Fruit fly (Drosophila melanogaster) whole organism, embryonic: ENCODE results near the gene CG34292.

Experiments
- BEAF-32 ChIP-seq: fragments of 200-800 bp; sonication (Bioruptor generic); optimal IDR thresholded peaks from 3 replicates; lab custom pipeline; 2017; ENCODE audit warnings: missing biosample characterization, missing genetic modification characterization, mild to moderate bottlenecking, moderate library complexity, missing genetic modification reagents
- Bgb ChIP-seq: fragments of 200-800 bp; sonication (Bioruptor generic); IDR thresholded peaks from 2 replicates; pipeline ENCODE4 v1.3.6; 2022; ENCODE audit warnings: missing biosample characterization, missing genetic modification characterization; ENCODE audit not compliant: partially characterized antibody
- CG10274 ChIP-seq: fragments of 200-800 bp; sonication (Bioruptor generic); optimal IDR thresholded peaks from 3 replicates; lab custom pipeline; 2017; ENCODE audit warnings: missing biosample characterization, mild to moderate bottlenecking, missing genetic modification characterization
- CG11695 ChIP-seq: fragments of 200-800 bp; sonication (Bioruptor generic); IDR thresholded peaks from 3 replicates; pipeline ENCODE4 v1.3.6; 2022; ENCODE audit warnings: missing biosample characterization, missing genetic modification characterization
- CG11696 ChIP-seq: fragments of 200-800 bp; sonication (Bioruptor generic); IDR thresholded peaks from 2 replicates; pipeline ENCODE4 v1.3.6; 2022; ENCODE audit warnings: missing biosample characterization, missing genetic modification characterization
- CG14667 ChIP-seq: fragments of 200-800 bp; sonication (Bioruptor generic); IDR thresholded peaks from 2 replicates; pipeline ENCODE4 v1.3.6; 2022; ENCODE audit warnings: missing biosample characterization, missing genetic modification characterization
- CG1832 ChIP-seq: fragments of 200-800 bp; sonication (Bioruptor generic); optimal IDR thresholded peaks from 2 replicates; lab custom pipeline; 2017; ENCODE audit warnings: missing biosample characterization, mild to moderate bottlenecking, missing genetic modification characterization, inconsistent platforms
- CG3065 ChIP-seq: fragments of 200-800 bp; sonication (Bioruptor generic); optimal IDR thresholded peaks from 2 replicates; lab custom pipeline; 2016; ENCODE audit warnings: missing biosample characterization, missing genetic modification characterization
- CG31365 ChIP-seq: fragments of 200-800 bp; sonication (Bioruptor generic); optimal IDR thresholded peaks from 2 replicates; lab custom pipeline; 2018; ENCODE audit warnings: missing biosample characterization, mild to moderate bottlenecking, missing genetic modification characterization
- CG32532 ChIP-seq: fragments of 200-800 bp; sonication (Bioruptor generic); IDR thresholded peaks from 2 replicates; pipeline ENCODE4 v1.3.6; 2022; ENCODE audit warnings: missing biosample characterization, missing genetic modification characterization
- CG32772 ChIP-seq: fragments of 200-800 bp; sonication (Bioruptor generic); IDR thresholded peaks from 2 replicates; pipeline ENCODE4 v1.3.6; 2022; ENCODE audit warnings: missing biosample characterization, missing genetic modification characterization
- CG6654 ChIP-seq: fragments of 200-800 bp; sonication (Bioruptor generic); optimal IDR thresholded peaks from 2 replicates; lab custom pipeline; 2017; ENCODE audit warnings: missing biosample characterization, mild to moderate bottlenecking, missing genetic modification characterization
- CG6765 ChIP-seq: fragments of 200-800 bp; sonication (Bioruptor generic); optimal IDR thresholded peaks from 3 replicates; lab custom pipeline; 2017; ENCODE audit warnings: missing biosample characterization, mild to moderate bottlenecking, missing genetic modification characterization
- CG7786 ChIP-seq: fragments of 200-800 bp; sonication (Bioruptor generic); optimal IDR thresholded peaks from 2 replicates; lab custom pipeline; 2016; ENCODE audit warnings: missing biosample characterization, missing genetic modification characterization
- CG8388 ChIP-seq: fragments of 200-800 bp; sonication (Bioruptor generic); optimal IDR thresholded peaks from 2 replicates; lab custom pipeline; 2019; ENCODE audit warnings: missing biosample characterization, mild to moderate bottlenecking, missing genetic modification characterization, moderate library complexity
- CG9727 ChIP-seq: fragments of 200-800 bp; sonication (Bioruptor generic); optimal IDR thresholded peaks from 3 replicates; lab custom pipeline; 2017; ENCODE audit warnings: missing biosample characterization, mild to moderate bottlenecking, missing genetic modification characterization
- CG9797 ChIP-seq: fragments of 200-800 bp; sonication (Bioruptor generic); optimal IDR thresholded peaks from 3 replicates; lab custom pipeline; 2018; ENCODE audit warnings: missing biosample characterization, mild to moderate bottlenecking, missing genetic modification characterization
- CG9817 ChIP-seq: fragments of 200-800 bp; sonication (Bioruptor generic); optimal IDR thresholded peaks from 2 replicates; lab custom pipeline; 2018; ENCODE audit warnings: missing biosample characterization, mild to moderate bottlenecking, missing genetic modification characterization, moderate library complexity
- D19B ChIP-seq: fragments of 200-800 bp; sonication (Bioruptor generic); optimal IDR thresholded peaks from 2 replicates; lab custom pipeline; 2017; ENCODE audit warnings: missing biosample characterization, mild to moderate bottlenecking, missing genetic modification characterization
- Elba2 ChIP-seq: fragments of 200-800 bp; sonication (Bioruptor generic); optimal IDR thresholded peaks from 3 replicates; lab custom pipeline; 2016; ENCODE audit warnings: missing biosample characterization, missing genetic modification characterization
- Ets97D ChIP-seq: fragments of 200-800 bp; sonication (Bioruptor generic); optimal IDR thresholded peaks from 3 replicates; lab custom pipeline; 2016; ENCODE audit warnings: missing biosample characterization, missing genetic modification characterization
- Fer2 ChIP-seq: fragments of 200-800 bp; sonication (Bioruptor generic); optimal IDR thresholded peaks from 2 replicates; lab custom pipeline; 2018; ENCODE audit warnings: missing biosample characterization, mild to moderate bottlenecking, missing genetic modification characterization, moderate library complexity
- HLH4C ChIP-seq: fragments of 200-800 bp; sonication (Bioruptor generic); IDR thresholded peaks from 3 replicates; pipeline ENCODE4 v1.3.6; 2022; ENCODE audit warnings: missing biosample characterization, missing genetic modification characterization; ENCODE audit not compliant: partially characterized antibody
- HmgZ ChIP-seq: fragments of 200-800 bp; sonication (Bioruptor generic); optimal IDR thresholded peaks from 2 replicates; lab custom pipeline; 2018; ENCODE audit warnings: missing biosample characterization, mild to moderate bottlenecking, missing genetic modification characterization
- Hmx ChIP-seq: fragments of 200-800 bp; sonication (Bioruptor generic); optimal IDR thresholded peaks from 2 replicates; lab custom pipeline; 2016; ENCODE audit warnings: missing biosample characterization, missing genetic modification characterization
- Mad ChIP-seq: fragments of 200-800 bp; sonication (Bioruptor generic); optimal IDR thresholded peaks from 2 replicates; lab custom pipeline; 2016; ENCODE audit warnings: missing biosample characterization, missing genetic modification characterization
- Nf-YB ChIP-seq: fragments of 200-800 bp; sonication (Bioruptor generic); optimal IDR thresholded peaks from 3 replicates; lab custom pipeline; 2019; ENCODE audit warnings: missing biosample characterization, mild to moderate bottlenecking, missing genetic modification characterization, moderate library complexity
- Pdp1 ChIP-seq, 2 experiments: fragments of 200-800 bp; sonication (Bioruptor generic); optimal IDR thresholded peaks; 3 replicates each; lab custom pipeline; 2016; ENCODE audit warnings: missing biosample characterization in 2 of 2, missing genetic modification characterization in 2 of 2, mild to moderate bottlenecking in 1 of 2, moderate library complexity in 1 of 2
- Sry-β ChIP-seq: fragments of 200-800 bp; sonication (Bioruptor generic); optimal IDR thresholded peaks from 2 replicates; lab custom pipeline; 2018; ENCODE audit warnings: missing biosample characterization, mild to moderate bottlenecking, missing genetic modification characterization, moderate library complexity
- ac ChIP-seq: fragments of 200-800 bp; sonication (Bioruptor generic); optimal IDR thresholded peaks from 3 replicates; lab custom pipeline; 2017; ENCODE audit warnings: missing biosample characterization, mild to moderate bottlenecking, missing genetic modification characterization
- bab2 ChIP-seq: fragments of 200-800 bp; sonication (Bioruptor generic); optimal IDR thresholded peaks from 2 replicates; lab custom pipeline; 2016; ENCODE audit warnings: missing biosample characterization, missing genetic modification characterization
- cas ChIP-seq: fragments of 200-800 bp; sonication (Bioruptor generic); IDR thresholded peaks from 2 replicates; pipeline ENCODE4 v1.3.6; 2022; ENCODE audit warnings: missing biosample characterization, missing genetic modification characterization
- croc ChIP-seq: fragments of 200-800 bp; sonication (Bioruptor generic); conservative IDR thresholded peaks from 3 replicates; pipeline ENCODE4 v1.3.6; 2022; ENCODE audit warnings: missing biosample characterization, missing genetic modification characterization
- dpn ChIP-seq, 2 experiments: fragments of 200-800 bp; sonication (Bioruptor generic); optimal IDR thresholded peaks; 3 replicates each; lab custom pipeline; 2016; ENCODE audit warnings: missing biosample characterization in 2 of 2, missing genetic modification characterization in 2 of 2
- ewg ChIP-seq: fragments of 200-800 bp; sonication (Bioruptor generic); optimal IDR thresholded peaks from 3 replicates; lab custom pipeline; 2017; ENCODE audit warnings: mild to moderate bottlenecking, missing biosample characterization, missing genetic modification reagents, missing genetic modification characterization
- fd96Cb ChIP-seq: fragments of 200-800 bp; sonication (Bioruptor generic); optimal IDR thresholded peaks from 2 replicates; lab custom pipeline; 2018; ENCODE audit warnings: missing biosample characterization, mild to moderate bottlenecking, missing genetic modification characterization, moderate library complexity
- gcm2 ChIP-seq: fragments of 200-800 bp; sonication (Bioruptor generic); optimal IDR thresholded peaks from 2 replicates; lab custom pipeline; 2016; ENCODE audit warnings: missing biosample characterization, missing genetic modification characterization
- jing ChIP-seq: fragments of 200-800 bp; sonication (Bioruptor generic); optimal IDR thresholded peaks from 2 replicates; lab custom pipeline; 2018; ENCODE audit warnings: missing biosample characterization, mild to moderate bottlenecking, missing genetic modification characterization
- knrl ChIP-seq: fragments of 200-800 bp; sonication (Bioruptor generic); IDR thresholded peaks from 3 replicates; pipeline ENCODE4 v1.3.6; 2022; ENCODE audit warnings: missing biosample characterization, missing genetic modification characterization; ENCODE audit not compliant: partially characterized antibody
- lbe ChIP-seq: fragments of 200-800 bp; sonication (Bioruptor generic); optimal IDR thresholded peaks from 2 replicates; lab custom pipeline; 2016; ENCODE audit warnings: missing biosample characterization, mild to moderate bottlenecking, missing genetic modification characterization
- lilli ChIP-seq: fragments of 200-800 bp; sonication (Bioruptor generic); optimal IDR thresholded peaks from 3 replicates; lab custom pipeline; 2016; ENCODE audit warnings: missing biosample characterization, missing genetic modification characterization
- pho ChIP-seq: fragments of 200-800 bp; sonication (Bioruptor generic); optimal IDR thresholded peaks from 2 replicates; lab custom pipeline; 2016; ENCODE audit warnings: missing biosample characterization, missing genetic modification characterization
- ranshi ChIP-seq: fragments of 200-800 bp; sonication (Bioruptor generic); IDR thresholded peaks from 2 replicates; pipeline ENCODE4 v1.3.6; 2022; ENCODE audit warnings: missing biosample characterization, missing genetic modification characterization
- repo ChIP-seq: fragments of 200-800 bp; sonication (Bioruptor generic); optimal IDR thresholded peaks from 2 replicates; lab custom pipeline; 2016; ENCODE audit warnings: missing biosample characterization, missing genetic modification characterization
- sr ChIP-seq: fragments of 200-800 bp; sonication (Bioruptor generic); IDR thresholded peaks from 3 replicates; pipeline ENCODE4 v1.3.6; 2022; ENCODE audit warnings: missing biosample characterization, missing genetic modification characterization
- ssp ChIP-seq: fragments of 200-800 bp; sonication (Bioruptor generic); IDR thresholded peaks from 2 replicates; pipeline ENCODE4 v1.3.6; 2022; ENCODE audit warnings: missing biosample characterization, missing genetic modification characterization
- trem ChIP-seq: fragments of 200-800 bp; optimal IDR thresholded peaks from 3 replicates; lab custom pipeline; 2019; ENCODE audit warnings: missing biosample characterization, mild to moderate bottlenecking, missing genetic modification characterization, moderate library complexity
- unpg ChIP-seq: fragments of 200-800 bp; sonication (Bioruptor generic); optimal IDR thresholded peaks from 3 replicates; lab custom pipeline; 2018; ENCODE audit warnings: missing biosample characterization, mild to moderate bottlenecking, missing genetic modification characterization, moderate library complexity
- usp ChIP-seq: fragments of >200 bp; optimal IDR thresholded peaks from 2 replicates; lab custom pipeline; 2017; ENCODE audit warnings: missing biosample characterization, missing genetic modification characterization
- wdn ChIP-seq: fragments of 200-800 bp; sonication (Bioruptor generic); IDR thresholded peaks from 2 replicates; pipeline ENCODE4 v1.3.6; 2022; ENCODE audit warnings: missing biosample characterization, missing genetic modification characterization
- zfh1 ChIP-seq: fragments of 200-800 bp; sonication (Bioruptor generic); IDR thresholded peaks from 3 replicates; pipeline ENCODE4 v1.3.6; 2022; ENCODE audit warnings: missing biosample characterization, missing genetic modification characterization

The CG34292 gene

DNA sequence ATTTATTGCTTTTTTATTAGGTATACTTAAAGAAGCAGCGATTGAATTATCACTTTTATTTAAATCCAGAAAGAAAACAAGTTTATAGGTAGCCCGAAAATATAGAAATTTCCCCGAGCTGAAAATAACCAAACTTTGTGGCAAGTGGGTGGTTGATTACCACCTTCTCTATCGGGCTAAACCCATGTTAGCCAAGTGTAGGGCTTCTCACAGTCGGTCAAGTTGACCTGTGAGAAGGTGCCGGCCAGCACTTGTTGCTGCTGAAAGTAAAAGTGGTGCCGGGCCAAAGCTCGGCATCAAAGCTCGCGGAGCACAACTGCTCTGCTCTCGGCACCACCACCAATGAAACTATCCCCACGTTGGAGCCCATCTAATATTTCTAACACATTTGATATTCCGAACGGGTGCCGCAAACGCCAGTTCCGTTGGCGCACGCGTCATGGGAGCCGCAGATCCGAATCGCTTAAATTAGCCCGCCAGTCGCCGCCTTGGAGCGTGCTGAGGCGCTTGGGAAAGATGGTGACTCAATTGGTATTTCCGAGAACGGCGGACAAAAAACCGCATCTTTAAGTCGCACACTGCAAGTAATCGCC lies 9.0 kb downstream of the CG34292 start (continued):
- TF ChIP-seq BEAF-32 (GFP tag; lab: Kevin White, UChicago) (no peak), CG32772 (GFP tag; lab: Robert Waterston, UW) (no peak), jing (GFP tag; lab: Kevin White, UChicago) (no peak), HLH4C (GFP tag; lab: Robert Waterston, UW) (no peak), Mad (no peak), Elba2 (GFP tag; lab: Kevin White, UChicago) (no peak), knrl (GFP tag; lab: Robert Waterston, UW) (no peak), CG6765 (no peak), sr (GFP tag; lab: Robert Waterston, UW) (no peak), gcm2 (GFP tag; lab: Kevin White, UChicago) (no peak), CG7786 (GFP tag; lab: Kevin White, UChicago) (no peak), CG32532 (0 out of 2 replicates have a peak, but pooled peaks have one; percentile 19), CG6654 (GFP tag; lab: Kevin White, UChicago) (no peak), ewg (GFP tag; lab: Kevin White, UChicago) (no peak), CG31365 (tag; lab: Kevin White, UChicago) (no peak), pho (GFP tag; lab: Kevin White, UChicago) (no peak), CG1832 (GFP tag; lab: Kevin White, UChicago) (no peak), CG9817 (tag; lab: Kevin White, UChicago) (no peak), Bgb (GFP tag; lab: Robert Waterston, UW) (no peak), ranshi (GFP tag; lab: Robert Waterston, UW) (0 out of 2 replicates have a peak, but pooled peaks have one; percentile 28), unpg (GFP tag; lab: Kevin White, UChicago) (no peak), repo (no peak), D19B (GFP tag; lab: Kevin White, UChicago) (no peak), CG9727 (GFP tag; lab: Kevin White, UChicago) (no peak), CG3065 (GFP tag; lab: Kevin White, UChicago) (no peak), croc (GFP tag; lab: Robert Waterston, UW) (no peak), ssp (GFP tag; lab: Robert Waterston, UW) (no peak), CG14667 (GFP tag; lab: Robert Waterston, UW) (no peak), zfh1 (GFP tag; lab: Robert Waterston, UW) (no peak), Nf-YB (no peak), usp (no peak), Pdp1 (GFP tag; optimal IDR thresholded peaks at IDR 0.05; lab: Kevin White, UChicago) (no peak), ac (GFP tag; lab: Kevin White, UChicago) (no peak), fd96Cb (tag; lab: Kevin White, UChicago) (no peak), bab2 (no peak), CG9797 (GFP tag; lab: Kevin White, UChicago) (no peak), trem (tag; lab: Kevin White, UChicago) (no peak), cas (GFP tag; lab: Robert Waterston, UW) (no peak), Hmx (no peak), dpn (GFP tag; optimal IDR thresholded peaks at IDR 0.05; lab: Kevin White, UChicago) (peak in 1 of 2 experiments; percentile 19), Sry-β (no peak), CG11696 (GFP tag; lab: Robert Waterston, UW) (no peak), wdn (GFP tag; lab: Robert Waterston, UW) (no peak), lbe (no peak), lilli (GFP tag; lab: Kevin White, UChicago) (peak; percentile 29), Fer2 (no peak), CG11695 (GFP tag; lab: Robert Waterston, UW) (no peak), CG10274 (GFP tag; lab: Kevin White, UChicago) (peak; percentile 96), HmgZ (tag; lab: Kevin White, UChicago) (no peak), Ets97D (GFP tag; lab: Kevin White, UChicago) (no peak), CG8388 (GFP tag; lab: Kevin White, UChicago) (no peak)
